Fruit fly (Drosophila melanogaster): ENCODE measurements around the gene D2hgdh.
A peak's percentile ranks its signal among the peaks of the same experiment; 100 is the strongest.

The D2hgdh gene

DNA sequence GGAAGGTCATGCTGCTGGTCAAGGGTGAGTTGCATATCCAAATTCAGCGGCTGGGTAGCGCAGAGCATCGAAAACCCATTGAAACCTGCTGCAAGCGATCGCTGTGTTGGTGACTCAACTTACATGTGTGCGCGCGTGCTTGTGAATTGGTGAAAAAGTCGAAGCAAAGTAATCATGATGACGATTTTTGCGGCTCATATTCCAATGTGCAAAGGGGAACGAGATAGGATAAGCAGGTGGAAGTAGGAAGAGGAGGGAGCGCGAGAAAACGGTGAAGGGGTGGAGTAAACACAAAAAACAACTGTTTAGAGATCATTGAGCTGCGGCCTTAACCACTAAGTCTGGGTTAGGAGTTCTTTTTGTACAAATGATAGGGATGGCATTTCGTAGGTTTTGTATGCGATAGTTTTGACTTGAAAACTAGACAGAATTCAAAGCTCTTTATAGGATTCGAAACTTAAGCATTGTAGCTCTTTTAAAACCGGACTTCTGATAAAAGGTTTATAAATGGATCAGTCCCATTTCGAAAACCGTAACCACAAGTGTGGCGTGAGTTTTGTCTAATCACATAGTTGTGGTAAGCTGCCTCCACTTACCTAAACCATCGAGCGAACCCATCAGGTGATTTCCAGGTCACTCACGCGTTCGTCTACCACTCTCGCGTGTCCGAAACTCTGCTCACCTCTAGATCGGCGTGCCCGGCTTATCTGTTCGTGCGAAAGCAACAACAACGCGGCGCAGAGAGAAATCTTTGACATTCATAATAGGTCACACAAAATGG lies 4.6 kb downstream of the D2hgdh start (continued):
- peak; percentile 41 for TF ChIP-seq cg (GFP tag; optimal IDR thresholded peaks at IDR 0.05)
- no peak for TF ChIP-seq CG8765 (GFP tag; IDR thresholded peaks at IDR 0.05)
- peak; percentile 33; the same call in 1 of the 2 replicates for TF ChIP-seq Drgx (GFP tag; IDR thresholded peaks at IDR 0.05)
- TF ChIP-seq Dll (GFP tag; IDR thresholded peaks at IDR 0.05; ENCODE audit: partially characterized antibody) = peak; percentile 90
- peak; percentile 30 for TF ChIP-seq fu2 (GFP tag; optimal IDR thresholded peaks at IDR 0.05)
- no peak for TF ChIP-seq CG33213 (GFP tag; optimal IDR thresholded peaks at IDR 0.05)
- TF ChIP-seq trh (GFP tag; optimal IDR thresholded peaks at IDR 0.05) = no peak
- no peak for TF ChIP-seq bowl (GFP tag; IDR thresholded peaks at IDR 0.05)
- peak; percentile 62; the same call in 2 of the 3 replicates for TF ChIP-seq CG6791 (GFP tag; IDR thresholded peaks at IDR 0.05; ENCODE audit: partially characterized antibody)
- no peak for TF ChIP-seq MESR4 (GFP tag; optimal IDR thresholded peaks at IDR 0.05)
- TF ChIP-seq CG7786 (GFP tag; optimal IDR thresholded peaks at IDR 0.05) = peak; percentile 56
- no peak for TF ChIP-seq Atf-2 (GFP tag; optimal IDR thresholded peaks at IDR 0.05)
- no peak for TF ChIP-seq CG10462 (GFP tag; optimal IDR thresholded peaks at IDR 0.05)
- no peak for TF ChIP-seq GATAe (GFP tag; conservative IDR thresholded peaks at IDR 0.05)
- TF ChIP-seq Chrac-16 (GFP tag; optimal IDR thresholded peaks at IDR 0.05) = no peak
- TF ChIP-seq exex (tag; optimal IDR thresholded peaks at IDR 0.05) = no peak
- peak; percentile 22 for TF ChIP-seq shn (GFP tag; optimal IDR thresholded peaks at IDR 0.05)
- peak; percentile 83; the same call in 2 of the 3 replicates for TF ChIP-seq knrl (GFP tag; IDR thresholded peaks at IDR 0.05; ENCODE audit: partially characterized antibody)
- no peak for TF ChIP-seq so (GFP tag; IDR thresholded peaks at IDR 0.05)
- peak; percentile 55 for TF ChIP-seq ind (GFP tag; optimal IDR thresholded peaks at IDR 0.05)
- no peak for TF ChIP-seq CG8290 (GFP tag; optimal IDR thresholded peaks at IDR 0.05)
- peak; percentile 13 to 19 for TF ChIP-seq CG8290 (tag; optimal IDR thresholded peaks at IDR 0.05)
- TF ChIP-seq ATbp (GFP tag; optimal IDR thresholded peaks at IDR 0.05) = no peak
- TF ChIP-seq Doc3 (GFP tag; IDR thresholded peaks at IDR 0.05; ENCODE audit: partially characterized antibody) = peak; percentile 78
- TF ChIP-seq Doc2 (GFP tag; IDR thresholded peaks at IDR 0.05) = no peak
- TF ChIP-seq ato (GFP tag; IDR thresholded peaks at IDR 0.05; ENCODE audit: partially characterized antibody) = no peak
- no peak for TF ChIP-seq CG1647 (GFP tag; optimal IDR thresholded peaks at IDR 0.05)
- TF ChIP-seq CG11093 (GFP tag; IDR thresholded peaks at IDR 0.05) = no peak
- no peak for TF ChIP-seq stwl (tag; optimal IDR thresholded peaks at IDR 0.05)
- TF ChIP-seq nau (GFP tag; optimal IDR thresholded peaks at IDR 0.05) = no peak
- TF ChIP-seq CG1832 (GFP tag; optimal IDR thresholded peaks at IDR 0.05) = no peak
- no peak; the same call in 1 of the 2 replicates for TF ChIP-seq CG3847 (GFP tag; IDR thresholded peaks at IDR 0.05)
- no peak for TF ChIP-seq run (tag; optimal IDR thresholded peaks at IDR 0.05)
- TF ChIP-seq hth (optimal IDR thresholded peaks at IDR 0.05) = no peak
- TF ChIP-seq unc-4 (GFP tag; IDR thresholded peaks at IDR 0.05; ENCODE audit: partially characterized antibody) = peak; percentile 76
- no peak for TF ChIP-seq CG6683 (GFP tag; optimal IDR thresholded peaks at IDR 0.05)
- peak; percentile 42 for TF ChIP-seq sob (GFP tag; IDR thresholded peaks at IDR 0.05)
- no peak for TF ChIP-seq D19A (tag; optimal IDR thresholded peaks at IDR 0.05)
- peak; percentile 24 for TF ChIP-seq nmo (GFP tag; optimal IDR thresholded peaks at IDR 0.05)
- TF ChIP-seq kah (GFP tag; optimal IDR thresholded peaks at IDR 0.05) = no peak
- peak; percentile 60 for TF ChIP-seq hbn (GFP tag; IDR thresholded peaks at IDR 0.05; ENCODE audit: partially characterized antibody)
- TF ChIP-seq pho (GFP tag; optimal IDR thresholded peaks at IDR 0.05) = peak; percentile 35
- peak; percentile 15 for TF ChIP-seq CG10267 (tag; optimal IDR thresholded peaks at IDR 0.05)
- TF ChIP-seq CG6175 (GFP tag; IDR thresholded peaks at IDR 0.05) = no peak
- TF ChIP-seq CG10654 (GFP tag; optimal IDR thresholded peaks at IDR 0.05) = no peak
- TF ChIP-seq Hsf (GFP tag; optimal IDR thresholded peaks at IDR 0.05) = no peak
- TF ChIP-seq eyg (GFP tag; optimal IDR thresholded peaks at IDR 0.05) = peak; percentile 9
- peak; percentile 45 for TF ChIP-seq CoRest (tag; optimal IDR thresholded peaks at IDR 0.05)
- TF ChIP-seq Sry-β (GFP tag; optimal IDR thresholded peaks at IDR 0.05) = no peak
- TF ChIP-seq CG10147 (GFP tag; optimal IDR thresholded peaks at IDR 0.05) = peak; percentile 55
